Worm (Caenorhabditis elegans) whole organism, midembryonic: ENCODE measurements around the gene F41E6.1.

Source experiments
- T22C8.4 ChIP-seq: fragments of 200-800 bp; sonication (Bioruptor generic); IDR thresholded peaks from 2 replicates; pipeline ENCODE4 v1.3.6; 2022; ENCODE audit warnings: missing genetic modification characterization, missing compliant biosample characterization
- flt-1 ChIP-seq: fragments of 200-800 bp; sonication (Bioruptor generic); IDR thresholded peaks from 2 replicates; pipeline ENCODE4 v1.3.6; 2022; ENCODE audit warnings: missing genetic modification characterization, missing compliant biosample characterization

DNA sequence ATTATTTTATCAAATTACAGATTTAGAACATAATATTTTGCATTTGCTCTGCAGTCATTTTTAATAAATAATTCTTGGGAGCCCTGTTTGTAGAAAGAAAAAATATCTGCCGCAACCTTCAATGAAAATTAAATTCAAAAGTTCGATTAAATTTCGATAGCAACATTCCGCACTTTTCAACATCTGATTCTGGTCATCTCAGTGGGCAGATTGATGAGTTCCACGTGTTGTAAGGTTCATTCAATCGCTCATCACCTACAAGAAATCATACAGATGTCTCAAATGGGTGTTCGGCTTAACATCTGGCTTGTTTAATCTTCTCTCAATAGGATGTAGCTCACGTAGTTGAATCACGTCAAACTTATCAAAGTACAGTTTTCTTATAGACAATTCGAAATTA lies 22.5 kb upstream of the F41E6.1 start:
- no peak for TF ChIP-seq T22C8.4 (GFP tag; lab: Robert Waterston, UW)
- TF ChIP-seq flt-1 (GFP tag; lab: Robert Waterston, UW) = no peak
